Fruit fly (Drosophila melanogaster) whole organism, larva: ENCODE data around the gene CG32643.

Source experiments
- noc ChIP-seq: fragments of 200-800 bp; sonication (Bioruptor generic); optimal IDR thresholded peaks from 3 replicates; lab custom pipeline; 2019; ENCODE audit warnings: missing biosample characterization, mild to moderate bottlenecking, missing genetic modification characterization, moderate library complexity

Gene CG32643

DNA sequence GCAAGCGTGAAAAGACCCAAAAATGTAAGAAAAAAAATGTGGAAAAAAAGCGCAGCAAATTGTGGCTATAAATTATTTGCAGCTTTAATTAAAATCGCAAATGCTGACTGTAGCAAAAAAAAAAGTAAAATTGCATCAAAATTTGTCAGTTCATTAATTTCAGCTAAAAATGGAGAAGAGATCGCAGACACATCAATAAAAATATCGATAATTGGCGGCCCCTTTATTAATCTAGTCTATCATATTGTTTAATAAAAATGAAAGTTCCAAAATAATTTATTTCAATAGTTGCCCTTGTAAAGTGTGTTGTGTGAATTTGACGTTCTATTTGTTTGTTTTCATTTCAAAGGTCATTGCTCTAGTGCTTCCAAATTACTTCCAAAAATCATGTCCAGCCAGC lies at the start of gene CG32643:
Gene CG32643, plus strand, starts transcription at position 301 of the 400 bp plus-strand sequence.
- no peak for TF ChIP-seq noc (tag; lab: Kevin White, UChicago)

DNA sequence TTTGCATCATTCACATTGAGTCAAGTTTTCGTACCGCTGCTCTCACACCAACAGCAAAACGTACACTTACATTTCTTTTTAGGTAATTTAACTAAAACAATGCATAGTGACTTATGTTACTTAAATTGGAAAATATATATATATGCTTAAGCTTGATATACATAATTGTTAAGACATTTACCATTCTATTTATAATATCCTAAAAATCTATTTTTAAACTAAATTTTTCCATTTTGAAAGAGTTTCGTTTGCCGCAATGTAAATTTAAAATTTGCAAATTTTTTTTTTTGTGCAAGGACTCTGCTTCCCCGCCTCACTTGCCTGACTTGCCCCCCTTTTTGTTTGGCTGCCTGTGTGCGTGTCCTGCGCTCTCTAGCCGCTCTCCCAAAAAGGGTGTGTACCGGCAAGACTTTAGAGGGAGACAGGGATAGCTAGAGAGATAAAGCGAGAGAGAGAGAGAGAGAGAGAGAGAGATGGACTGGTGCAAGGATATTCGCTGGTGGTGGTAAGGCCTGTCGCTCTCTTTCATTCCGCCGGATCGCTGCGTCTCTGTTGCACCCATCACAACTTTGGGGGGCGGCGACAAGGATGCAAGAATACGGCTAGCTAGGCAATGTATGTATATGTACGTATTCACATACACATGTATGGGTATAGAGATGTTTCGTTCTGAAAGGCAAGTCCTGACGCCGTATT lies 46.4 kb upstream of the CG32643 start:
- no peak for TF ChIP-seq noc (tag; lab: Kevin White, UChicago)

DNA sequence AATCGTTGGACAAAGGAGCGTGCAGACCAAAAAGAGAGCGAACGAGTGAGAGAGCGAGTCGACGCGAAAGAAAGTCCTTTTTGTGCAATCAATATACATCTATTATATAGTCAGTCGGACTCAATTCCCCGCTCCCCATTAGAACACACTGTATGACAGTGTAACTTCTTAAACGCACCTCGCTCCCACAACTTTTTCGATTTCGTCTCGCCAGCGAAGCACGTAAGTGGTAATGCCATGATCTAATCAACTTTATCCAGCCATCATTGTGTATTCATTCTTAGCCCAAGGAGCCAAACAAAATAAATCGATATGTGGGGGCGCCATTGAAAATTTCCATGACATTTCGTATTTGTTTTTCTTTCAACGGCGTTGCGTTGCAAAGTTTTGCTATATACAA lies 45.3 kb upstream of the CG32643 start:
- no peak for TF ChIP-seq noc (tag; lab: Kevin White, UChicago)

DNA sequence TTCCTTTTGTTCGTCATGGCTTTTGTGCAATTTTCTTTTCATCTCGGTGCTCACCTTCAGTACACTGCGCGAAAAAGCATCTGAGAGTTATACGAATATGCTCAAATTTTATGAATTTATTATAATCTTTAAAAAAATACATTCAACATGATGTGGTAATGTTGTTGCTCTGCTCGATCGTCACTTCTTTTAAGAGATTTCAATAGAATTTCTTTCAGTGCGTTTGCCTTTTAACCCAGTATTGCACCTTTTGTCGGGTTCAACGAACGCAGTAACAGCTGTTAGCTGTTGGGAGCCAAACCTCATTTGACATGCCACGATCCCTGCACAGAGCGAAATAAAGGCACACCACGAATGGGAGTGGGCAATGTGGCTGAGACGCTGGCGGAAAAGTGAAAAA lies 44.4 kb upstream of the CG32643 start:
- TF ChIP-seq noc (tag; lab: Kevin White, UChicago): no peak

DNA sequence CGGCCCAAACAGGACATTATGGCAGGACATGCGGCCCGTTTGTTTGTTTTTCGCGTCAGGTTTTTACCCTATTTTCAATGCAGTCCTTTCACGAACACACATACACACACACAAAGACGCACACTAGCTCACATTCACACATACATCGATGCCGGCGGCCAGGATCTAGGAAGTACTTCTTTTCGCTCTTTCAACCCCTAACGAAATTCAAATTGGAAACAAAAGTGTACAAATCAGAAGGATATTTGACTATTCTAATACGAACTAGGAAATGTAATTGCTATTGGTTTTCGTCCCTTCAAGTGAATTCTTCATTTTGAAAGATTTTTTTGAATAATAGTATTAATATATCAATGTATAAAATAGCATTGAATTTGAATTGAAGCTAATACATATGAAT lies 43.9 kb upstream of the CG32643 start:
- TF ChIP-seq noc (tag; lab: Kevin White, UChicago): no peak

DNA sequence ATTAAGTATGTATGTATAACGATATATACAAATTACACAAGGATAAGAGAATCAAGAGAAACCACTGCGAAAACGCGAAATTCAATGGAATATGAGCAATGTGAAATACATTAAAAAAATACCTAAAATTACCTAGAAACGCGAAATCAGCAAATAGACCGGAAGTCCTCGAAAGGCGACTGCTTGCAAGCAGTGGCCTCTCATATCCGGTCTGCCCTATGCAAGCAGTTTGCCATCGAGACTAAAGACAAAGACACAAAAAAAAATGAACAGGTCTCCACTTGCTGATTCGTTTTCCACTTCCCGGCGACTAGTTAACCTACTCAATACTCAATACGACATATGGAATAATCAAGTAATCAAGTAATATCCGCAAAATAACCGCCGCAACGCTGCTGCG lies 36.7 kb upstream of the CG32643 start:
- no peak for TF ChIP-seq noc (tag; lab: Kevin White, UChicago)

DNA sequence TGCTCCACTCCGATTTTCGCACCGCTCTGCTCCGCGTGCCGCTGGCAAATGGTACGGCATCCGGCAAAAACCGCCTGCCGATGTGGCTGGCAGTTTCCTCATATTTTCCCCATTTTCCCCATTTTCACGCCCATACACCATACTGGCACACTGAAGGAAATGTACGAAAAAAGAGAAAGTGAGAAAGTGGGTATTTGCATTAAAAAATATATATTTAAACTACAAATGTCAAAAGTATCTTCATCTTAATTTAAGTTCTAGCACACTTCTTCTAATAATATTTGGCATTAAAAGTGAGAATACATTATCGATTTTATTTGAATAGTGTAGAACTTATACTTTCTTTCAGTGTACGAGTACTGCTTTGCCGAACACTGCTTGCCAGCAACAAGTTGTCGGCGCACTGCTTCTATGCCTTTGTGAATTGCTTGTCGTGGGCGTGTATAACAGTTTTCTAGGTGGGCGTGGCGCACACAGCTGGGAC lies 26.9 kb upstream of the CG32643 start, which contains the start of gene hec:
Gene hec, minus strand, starts transcription at position 51 of the 484 bp plus-strand sequence.
- no peak for TF ChIP-seq noc (tag; lab: Kevin White, UChicago)

DNA sequence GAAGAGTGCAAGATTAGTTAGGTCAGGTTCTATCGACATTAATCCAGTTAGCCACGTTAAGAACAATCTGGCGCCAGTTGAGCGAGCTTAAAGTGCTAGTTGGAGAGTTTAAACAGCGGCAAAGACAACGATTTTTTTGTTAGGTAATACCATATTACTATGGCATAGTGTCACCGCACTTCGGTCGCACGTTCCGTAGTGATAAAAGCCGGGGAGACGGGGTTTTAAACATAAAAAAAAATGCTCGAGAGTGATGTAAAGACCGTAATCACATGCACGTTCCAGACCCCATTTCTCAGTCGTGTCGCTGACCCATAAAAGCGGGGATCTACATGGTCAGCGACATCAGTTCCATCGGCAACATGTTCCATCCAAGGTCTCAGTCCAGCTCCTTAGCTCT lies 25.4 kb upstream of the CG32643 start, which contains the start of gene CG32642:
Gene CG32642, plus strand, starts transcription at position 301 of the 400 bp plus-strand sequence.
- TF ChIP-seq noc (tag; lab: Kevin White, UChicago): no peak

DNA sequence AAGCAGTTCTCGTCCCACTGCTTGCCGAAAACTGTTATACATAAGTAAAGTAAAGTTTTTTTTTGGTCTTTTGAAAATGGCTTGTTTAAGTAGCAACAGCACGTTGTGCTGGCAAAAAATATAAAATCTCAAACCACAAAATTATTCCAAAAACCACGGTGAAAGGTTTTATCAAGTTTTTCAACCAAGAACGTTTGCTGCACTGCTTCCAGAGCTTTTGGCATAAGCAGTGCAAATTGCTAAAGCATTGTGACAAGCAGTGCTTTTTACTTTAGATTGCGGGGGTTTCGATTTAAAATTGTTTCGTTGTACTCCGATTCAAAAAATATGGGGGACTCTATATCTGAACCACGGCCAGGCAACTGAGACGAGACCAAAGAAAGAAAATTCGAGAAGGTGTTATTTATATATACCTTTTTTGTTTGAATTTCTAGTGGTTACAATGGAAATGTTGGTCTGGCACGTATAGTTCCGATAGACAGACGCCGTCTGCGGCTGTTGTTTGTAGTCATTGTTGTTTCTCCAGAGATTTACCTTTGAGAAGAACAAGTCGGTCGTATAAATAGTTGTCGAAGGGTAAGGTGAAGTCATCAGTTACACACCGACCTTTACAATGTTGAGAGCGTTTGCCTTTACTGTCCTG lies 16.9 kb upstream of the CG32643 start, which contains the start of gene Mur11Da:
Gene Mur11Da, plus strand, starts transcription at position 593 of the 643 bp plus-strand sequence.
- TF ChIP-seq noc (tag; lab: Kevin White, UChicago): no peak

DNA sequence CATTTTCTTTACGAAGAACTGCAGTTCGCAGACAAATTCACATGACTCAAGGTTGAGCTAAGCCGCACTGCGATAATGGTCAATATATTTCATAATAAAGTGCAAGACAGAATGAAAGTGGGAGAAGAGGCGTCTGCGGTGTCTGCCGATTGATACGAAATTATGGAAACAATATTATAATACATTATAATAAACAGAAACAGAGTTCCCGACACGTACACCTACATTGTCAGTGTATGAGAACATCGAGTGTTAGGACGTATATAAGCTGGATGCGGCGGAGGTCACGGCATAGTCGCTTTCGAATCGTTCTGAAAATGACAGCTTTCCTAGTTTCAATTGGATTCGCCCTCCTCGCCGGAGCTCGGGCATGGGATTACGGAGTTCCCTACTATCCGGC lies 13.9 kb upstream of the CG32643 start, which contains the start of gene CG15721:
Gene CG15721, plus strand, starts transcription at position 301 of the 400 bp plus-strand sequence.
- no peak for TF ChIP-seq noc (tag; lab: Kevin White, UChicago)

DNA sequence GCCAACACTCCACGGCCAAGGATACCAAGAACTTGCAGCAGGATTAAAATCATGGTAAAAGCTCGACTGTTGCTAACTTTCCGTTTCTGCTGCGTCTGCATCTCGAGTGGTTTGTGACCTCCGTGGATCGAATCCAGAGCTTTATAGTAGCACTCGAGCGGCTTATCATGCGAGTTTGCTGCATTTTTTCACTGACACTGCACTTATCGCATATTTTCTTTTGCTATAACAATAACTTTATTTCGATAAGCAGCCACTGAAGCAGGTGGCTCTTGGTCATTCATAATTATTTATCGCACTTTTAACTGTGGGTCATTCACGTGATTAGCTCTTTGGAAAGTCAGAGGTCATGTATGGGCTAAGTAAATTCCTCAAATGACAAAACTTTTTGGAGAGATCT lies 8.2 kb upstream of the CG32643 start, which contains the start of gene CG12716:
Gene CG12716, minus strand, starts transcription at position 101 of the 400 bp plus-strand sequence.
- no peak for TF ChIP-seq noc (tag; lab: Kevin White, UChicago)

DNA sequence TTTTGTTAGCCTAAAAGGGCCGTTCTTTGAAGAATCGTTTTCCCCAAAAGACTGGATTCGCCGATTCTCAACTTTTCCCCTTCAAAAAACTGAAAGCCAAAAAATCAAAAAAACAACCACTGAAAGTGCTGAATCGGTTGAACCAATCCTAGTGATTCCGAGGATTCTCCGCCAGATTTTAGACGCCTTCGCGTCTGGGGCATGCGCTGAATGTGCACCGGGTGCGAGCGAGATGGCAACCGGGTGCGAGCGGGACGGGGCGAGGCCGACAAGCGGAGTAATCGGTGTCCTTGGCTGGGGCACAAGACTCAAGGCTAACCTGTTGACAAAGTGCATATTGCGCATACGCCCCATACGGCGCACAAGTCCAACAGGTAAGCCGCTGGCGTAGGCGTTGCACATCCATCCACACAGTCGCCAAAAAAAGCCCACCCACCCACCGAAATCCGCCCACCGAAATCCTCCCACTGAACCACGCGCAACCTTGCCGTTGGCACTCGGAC lies 2.7 kb downstream of the CG32643 start:
- no peak for TF ChIP-seq noc (tag; lab: Kevin White, UChicago)

DNA sequence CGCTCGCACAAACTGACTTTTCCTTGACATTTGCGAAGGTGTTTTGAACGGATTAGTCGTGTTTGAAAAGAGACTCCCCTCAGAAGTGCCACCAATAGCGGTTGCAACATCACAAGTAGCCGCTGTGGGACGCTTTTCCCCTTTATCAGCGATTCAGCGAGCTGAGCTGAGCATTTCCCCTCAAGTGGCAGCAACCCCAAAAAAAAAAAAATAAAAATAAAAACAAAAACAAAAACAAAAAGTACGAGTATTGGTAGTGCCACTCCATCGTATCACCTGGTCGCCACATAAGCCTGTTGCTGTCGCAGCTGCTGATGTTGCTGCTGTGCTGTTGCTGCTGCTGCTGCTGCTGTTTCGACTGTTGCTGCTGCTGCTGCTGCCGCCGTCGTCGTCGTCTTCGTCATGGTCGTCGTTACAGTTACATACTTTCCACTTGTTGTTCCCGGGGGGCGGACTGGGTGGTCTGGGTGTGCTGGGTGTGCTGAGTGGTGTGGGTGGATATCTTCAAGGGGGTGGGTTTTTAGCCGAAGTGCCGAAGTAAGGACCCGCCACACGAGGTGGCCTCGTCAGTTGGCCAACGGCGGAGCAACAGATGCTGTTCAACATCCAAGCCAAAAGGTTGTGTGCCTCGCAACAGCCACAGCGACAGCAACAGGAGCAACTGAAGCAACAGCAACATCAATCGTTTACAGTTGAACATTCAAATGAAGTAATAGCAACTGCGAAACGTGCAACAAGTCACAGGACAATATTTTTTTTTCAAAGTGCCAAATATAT lies 3.9 kb downstream of the CG32643 start, which contains the start of gene rsh:
Gene rsh, plus strand, starts transcription at position 591 of the 777 bp plus-strand sequence.
- TF ChIP-seq noc (tag; lab: Kevin White, UChicago): no peak

DNA sequence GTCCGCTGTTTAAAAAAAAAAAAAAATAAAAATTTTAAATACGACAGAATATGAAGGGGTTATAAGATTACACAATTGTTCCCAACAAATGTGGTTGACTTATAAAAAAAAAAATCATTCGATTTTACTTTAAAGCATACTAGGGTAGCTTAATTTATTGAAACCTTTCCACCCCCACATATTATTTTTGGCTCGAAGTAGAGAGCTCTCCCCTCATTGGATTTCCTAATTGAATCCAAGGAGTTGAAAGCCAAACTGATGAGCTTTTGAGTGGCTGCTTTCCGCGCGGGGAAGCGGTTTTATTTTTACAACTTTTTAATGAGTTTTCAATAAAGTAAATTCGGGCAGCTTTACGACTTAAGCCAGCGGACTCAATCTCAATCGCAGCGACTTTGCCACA lies 20.5 kb downstream of the CG32643 start, which contains the start of gene CG15719:
Gene CG15719, minus strand, starts transcription at position 101 of the 400 bp plus-strand sequence.
- no peak for TF ChIP-seq noc (tag; lab: Kevin White, UChicago)

DNA sequence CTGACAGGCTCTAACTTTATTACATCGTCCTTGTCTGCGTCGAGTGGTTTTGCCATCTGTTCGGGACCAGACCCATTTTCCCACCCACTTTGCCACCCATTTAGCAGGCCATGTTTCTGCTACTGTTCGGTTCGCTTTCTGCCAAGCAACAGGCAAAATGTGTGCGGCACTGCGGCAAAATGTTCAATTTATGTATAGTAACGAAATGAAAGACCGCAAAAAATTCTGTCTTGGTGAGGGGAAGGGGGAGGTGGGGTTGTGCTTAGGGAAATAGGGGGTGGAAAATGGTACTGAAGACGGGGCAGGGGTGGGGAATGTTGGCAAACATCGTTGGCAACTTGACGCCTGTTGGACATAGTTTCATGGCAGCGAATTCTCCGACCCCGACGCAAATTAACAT lies 28.0 kb downstream of the CG32643 start:
- no peak for TF ChIP-seq noc (tag; lab: Kevin White, UChicago)
